Worm (Caenorhabditis elegans) whole organism, young adult: ENCODE data around the gene D1086.10.

Experiments
- B0019.2 ChIP-seq: fragments of 200-800 bp; sonication (Bioruptor generic); conservative IDR thresholded peaks from 2 replicates; pipeline ENCODE4 v1.3.6; 2022; ENCODE audit warnings: missing genetic modification reagents, missing genetic modification characterization, missing compliant biosample characterization
- B0035.1 ChIP-seq: sonication (generic microtip); optimal IDR thresholded peaks from 2 replicates; lab custom pipeline; 2016; ENCODE audit warnings: missing genetic modification characterization, mild to moderate bottlenecking, missing compliant biosample characterization, missing genotype, missing genetic modification reagents
- C06A6.2 ChIP-seq: fragments of 200-800 bp; sonication (Bioruptor generic); conservative IDR thresholded peaks from 2 replicates; pipeline ENCODE4 v1.3.6; 2022; ENCODE audit warnings: missing genetic modification characterization, missing compliant biosample characterization
- D2030.7 ChIP-seq: fragments of 200-800 bp; sonication (Bioruptor generic); IDR thresholded peaks from 2 replicates; pipeline ENCODE4 v1.3.6; 2022; ENCODE audit warnings: missing genetic modification reagents, missing genetic modification characterization, missing compliant biosample characterization
- F33H1.4 ChIP-seq: fragments of 200-800 bp; sonication (Bioruptor generic); IDR thresholded peaks from 2 replicates; pipeline ENCODE4 v1.3.6; 2022; ENCODE audit warnings: missing genetic modification reagents, missing genetic modification characterization, missing compliant biosample characterization
- F52B5.7 ChIP-seq: sonication (generic microtip); optimal IDR thresholded peaks from 2 replicates; lab custom pipeline; 2016; ENCODE audit warnings: mild to moderate bottlenecking, missing genetic modification characterization, missing compliant biosample characterization
- F57A8.1 ChIP-seq: fragments of 200-800 bp; sonication (Bioruptor generic); optimal IDR thresholded peaks from 2 replicates; lab custom pipeline; 2018; ENCODE audit warnings: mild to moderate bottlenecking, missing genetic modification characterization, moderate library complexity, missing compliant biosample characterization
- F57C9.4 ChIP-seq: sonication (generic microtip); optimal IDR thresholded peaks from 2 replicates; lab custom pipeline; 2017; ENCODE audit warnings: mild to moderate bottlenecking, missing genetic modification characterization, missing compliant biosample characterization
- Y56A3A.18 ChIP-seq: fragments of 200-800 bp; sonication (Bioruptor generic); IDR thresholded peaks from 2 replicates; pipeline ENCODE4 v1.3.6; 2022; ENCODE audit warnings: missing genetic modification reagents, missing genetic modification characterization, missing compliant biosample characterization
- ZK185.1 ChIP-seq: sonication (generic microtip); optimal IDR thresholded peaks from 2 replicates; lab custom pipeline; 2016; ENCODE audit warnings: mild to moderate bottlenecking, missing genetic modification characterization, missing compliant biosample characterization; ENCODE audit not compliant: poor library complexity, severe bottlenecking
- attf-6 ChIP-seq: fragments of 200-800 bp; sonication (Bioruptor generic); IDR thresholded peaks from 2 replicates; pipeline ENCODE4 v1.3.6; 2022; ENCODE audit warnings: missing genetic modification reagents, missing genetic modification characterization, missing compliant biosample characterization
- bed-1 ChIP-seq: fragments of 200-800 bp; sonication (Bioruptor generic); IDR thresholded peaks from 2 replicates; pipeline ENCODE4 v1.3.6; 2022; ENCODE audit warnings: missing genetic modification reagents, missing genetic modification characterization, missing compliant biosample characterization
- ccch-3 ChIP-seq: fragments of 200-800 bp; sonication (Bioruptor generic); optimal IDR thresholded peaks from 2 replicates; lab custom pipeline; 2018; ENCODE audit warnings: mild to moderate bottlenecking, missing genetic modification characterization, missing compliant biosample characterization
- cebp-1 ChIP-seq, 2 experiments: fragments of 200-800 bp in 1 of 2; sonication (Bioruptor generic) in 1 of 2; sonication (generic microtip) in 1 of 2; IDR thresholded peaks in 1 of 2; optimal IDR thresholded peaks in 1 of 2; 2 replicates each; pipeline versions ENCODE4 v1.3.6 to Lab custom; 2017 to 2022; ENCODE audit warnings: missing compliant biosample characterization in 2 of 2, missing genetic modification characterization in 2 of 2, mild to moderate bottlenecking in 1 of 2, missing genetic modification reagents in 1 of 2, moderate library complexity in 1 of 2
- ceh-100 ChIP-seq: fragments of 200-800 bp; sonication (Bioruptor generic); IDR thresholded peaks from 2 replicates; pipeline ENCODE4 v1.3.6; 2022; ENCODE audit warnings: missing genetic modification reagents, missing genetic modification characterization, missing compliant biosample characterization
- ceh-58 ChIP-seq: fragments of 200-800 bp; sonication (Bioruptor generic); IDR thresholded peaks from 2 replicates; pipeline ENCODE4 v1.3.6; 2022; ENCODE audit warnings: missing genetic modification characterization, missing compliant biosample characterization
- ceh-79 ChIP-seq: sonication (generic microtip); optimal IDR thresholded peaks from 2 replicates; lab custom pipeline; 2017; ENCODE audit warnings: mild to moderate bottlenecking, missing genetic modification characterization, missing compliant biosample characterization
- ceh-91 ChIP-seq: fragments of 200-800 bp; sonication (Bioruptor generic); IDR thresholded peaks from 2 replicates; pipeline ENCODE4 v1.3.6; 2022; ENCODE audit warnings: missing genetic modification reagents, missing genetic modification characterization, missing compliant biosample characterization
- chd-7 ChIP-seq: sonication (generic microtip); optimal IDR thresholded peaks from 2 replicates; lab custom pipeline; 2016; ENCODE audit warnings: mild to moderate bottlenecking, missing genetic modification characterization, moderate library complexity, missing compliant biosample characterization
- egrh-3 ChIP-seq: fragments of 200-800 bp; sonication (Bioruptor generic); IDR thresholded peaks from 2 replicates; pipeline ENCODE4 v1.3.6; 2022; ENCODE audit warnings: missing genetic modification reagents, missing genetic modification characterization, missing compliant biosample characterization
- ekl-4 ChIP-seq: fragments of 200-800 bp; sonication (Bioruptor generic); IDR thresholded peaks from 2 replicates; pipeline ENCODE4 v1.3.6; 2022; ENCODE audit warnings: missing genetic modification reagents, missing genetic modification characterization, missing compliant biosample characterization
- hmg-20 ChIP-seq: fragments of 200-800 bp; sonication (Bioruptor generic); IDR thresholded peaks from 2 replicates; pipeline ENCODE4 v1.3.6; 2022; ENCODE audit warnings: missing genetic modification reagents, missing genetic modification characterization, missing compliant biosample characterization
- hrde-1 ChIP-seq: sonication (generic microtip); optimal IDR thresholded peaks from 2 replicates; lab custom pipeline; 2016; ENCODE audit warnings: missing genetic modification characterization, mild to moderate bottlenecking, missing compliant biosample characterization, moderate library complexity, missing genotype, missing genetic modification reagents, borderline replicate concordance
- hsf-1 ChIP-seq: fragments of 200-800 bp; sonication (Bioruptor generic); IDR thresholded peaks from 2 replicates; pipeline ENCODE4 v1.3.6; 2022; ENCODE audit warnings: missing genetic modification reagents, missing genetic modification characterization, missing compliant biosample characterization
- let-526 ChIP-seq: fragments of 200-800 bp; sonication (Bioruptor generic); IDR thresholded peaks from 2 replicates; pipeline ENCODE4 v1.3.6; 2022; ENCODE audit warnings: missing genetic modification reagents, missing genetic modification characterization, missing compliant biosample characterization
- lin-26 ChIP-seq: fragments of 200-800 bp; sonication (Bioruptor generic); IDR thresholded peaks from 2 replicates; pipeline ENCODE4 v1.3.6; 2022; ENCODE audit warnings: missing genetic modification reagents, missing genetic modification characterization, missing compliant biosample characterization
- lin-35 ChIP-seq, 3 experiments: fragments of 150-350 bp in 2 of 3; sonication (generic microtip) in 1 of 3; optimal IDR thresholded peaks; 2 replicates each; lab custom pipeline; 2014 to 2018; ENCODE audit warnings: missing biosample characterization in 3 of 3, missing genetic modification characterization in 3 of 3, missing genetic modification reagents in 3 of 3
- lin-40 ChIP-seq: sonication (generic microtip); optimal IDR thresholded peaks from 2 replicates; lab custom pipeline; 2016; ENCODE audit warnings: missing genetic modification characterization, mild to moderate bottlenecking, missing compliant biosample characterization, missing genotype, missing genetic modification reagents
- lin-54 ChIP-seq: fragments of 200-800 bp; sonication (Bioruptor generic); optimal IDR thresholded peaks from 2 replicates; lab custom pipeline; 2018; ENCODE audit warnings: mild to moderate bottlenecking, missing genetic modification characterization, missing compliant biosample characterization
- madf-10 ChIP-seq: sonication (generic microtip); optimal IDR thresholded peaks from 2 replicates; lab custom pipeline; 2016; ENCODE audit warnings: mild to moderate bottlenecking, missing genetic modification characterization, missing compliant biosample characterization
- madf-3 ChIP-seq: fragments of 200-800 bp; sonication (Bioruptor generic); IDR thresholded peaks from 2 replicates; pipeline ENCODE4 v1.3.6; 2022; ENCODE audit warnings: missing genetic modification reagents, missing genetic modification characterization, missing compliant biosample characterization
- madf-6 ChIP-seq: fragments of 200-800 bp; sonication (Bioruptor generic); IDR thresholded peaks from 2 replicates; pipeline ENCODE4 v1.3.6; 2022; ENCODE audit warnings: missing genetic modification reagents, missing genetic modification characterization, missing compliant biosample characterization
- mcd-1 ChIP-seq: fragments of 200-800 bp; sonication (Bioruptor generic); IDR thresholded peaks from 2 replicates; pipeline ENCODE4 v1.3.6; 2022; ENCODE audit warnings: missing genetic modification reagents, missing genetic modification characterization, missing compliant biosample characterization
- nfya-2 ChIP-seq: fragments of 200-800 bp; sonication (Bioruptor generic); IDR thresholded peaks from 2 replicates; pipeline ENCODE4 v1.3.6; 2022; ENCODE audit warnings: missing genetic modification reagents, missing genetic modification characterization, missing compliant biosample characterization
- nhr-27 ChIP-seq: fragments of 200-800 bp; sonication (Bioruptor generic); optimal IDR thresholded peaks from 2 replicates; lab custom pipeline; 2018; ENCODE audit warnings: mild to moderate bottlenecking, missing genetic modification characterization, moderate library complexity, missing compliant biosample characterization
- somi-1 ChIP-seq: fragments of 200-800 bp; sonication (Bioruptor generic); optimal IDR thresholded peaks from 2 replicates; lab custom pipeline; 2018; ENCODE audit warnings: mild to moderate bottlenecking, missing genetic modification characterization, missing compliant biosample characterization
- unc-130 ChIP-seq: sonication (generic microtip); optimal IDR thresholded peaks from 2 replicates; lab custom pipeline; 2016; ENCODE audit warnings: missing genetic modification reagents, missing genetic modification characterization, missing compliant biosample characterization
- zfh-2 ChIP-seq: fragments of 200-800 bp; sonication (Bioruptor generic); conservative IDR thresholded peaks from 2 replicates; pipeline ENCODE4 v1.3.6; 2022; ENCODE audit warnings: missing genetic modification reagents, missing genetic modification characterization, missing compliant biosample characterization
- zim-3 ChIP-seq: sonication (generic microtip); optimal IDR thresholded peaks from 2 replicates; lab custom pipeline; 2017; ENCODE audit warnings: mild to moderate bottlenecking, missing genetic modification characterization, moderate library complexity, missing compliant biosample characterization
- ztf-25 ChIP-seq: fragments of 200-800 bp; sonication (Bioruptor generic); IDR thresholded peaks from 2 replicates; pipeline ENCODE4 v1.3.6; 2022; ENCODE audit warnings: missing genetic modification reagents, missing genetic modification characterization, missing compliant biosample characterization
- ztf-28 ChIP-seq: fragments of 200-800 bp; sonication (Bioruptor generic); IDR thresholded peaks from 2 replicates; pipeline ENCODE4 v1.3.6; 2022; ENCODE audit warnings: missing genetic modification reagents, missing genetic modification characterization, missing compliant biosample characterization
- ztf-3 ChIP-seq: fragments of 200-800 bp; sonication (Bioruptor generic); optimal IDR thresholded peaks from 2 replicates; lab custom pipeline; 2018; ENCODE audit warnings: mild to moderate bottlenecking, missing genetic modification characterization, missing compliant biosample characterization

Gene D1086.10

DNA sequence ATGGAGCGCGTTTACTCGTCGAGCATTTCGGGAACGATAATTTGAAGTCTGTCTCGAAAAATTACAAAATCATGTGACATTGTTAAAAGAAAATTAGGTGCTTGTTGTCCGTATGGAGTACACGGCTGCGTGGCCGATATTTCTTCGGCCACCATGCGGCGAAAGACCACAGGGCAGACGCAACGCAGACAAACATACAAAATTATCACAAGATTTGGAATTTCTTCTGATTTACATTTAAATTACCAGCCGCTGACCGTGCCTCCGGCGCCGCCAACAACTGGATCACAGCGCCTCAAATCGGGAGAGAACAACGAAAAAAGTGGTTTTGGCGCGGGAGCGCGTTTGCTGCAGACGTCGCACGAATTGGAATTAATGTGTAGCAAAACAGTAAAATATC is 27.5 kb upstream of the D1086.10 start (continued):
- TF ChIP-seq cebp-1 (GFP tag; IDR thresholded peaks at IDR 0.05; lab: Robert Waterston, UW) (peak; percentile 87), cebp-1 (tag; optimal IDR thresholded peaks at IDR 0.05; lab: Kevin White, UChicago) (peak; percentile 87), ztf-3 (GFP tag; lab: Kevin White, UChicago) (peak; percentile 73), ekl-4 (peak; percentile 98), ceh-79 (tag; lab: Kevin White, UChicago) (peak; percentile 68), mcd-1 (GFP tag; lab: Robert Waterston, UW) (peak; percentile 99), nfya-2 (0 out of 2 replicates have a peak, but pooled peaks have one; percentile 40), B0019.2 (GFP tag; lab: Robert Waterston, UW) (0 out of 2 replicates have a peak, but pooled peaks have one; percentile 15), let-526 (GFP tag; lab: Robert Waterston, UW) (peak; percentile 98), F33H1.4 (GFP tag; lab: Robert Waterston, UW) (peak; percentile 72), Y56A3A.18 (GFP tag; lab: Robert Waterston, UW) (peak; percentile 93), ceh-58 (GFP tag; lab: Robert Waterston, UW) (0 out of 2 replicates have a peak, but pooled peaks have one; percentile 13), chd-7 (peak; percentile 87), ceh-91 (GFP tag; lab: Robert Waterston, UW) (peak; percentile 77), F57A8.1 (GFP tag; lab: Kevin White, UChicago) (peak; percentile 34), lin-26 (GFP tag; lab: Robert Waterston, UW) (peak; percentile 83), ztf-25 (GFP tag; lab: Robert Waterston, UW) (peak; percentile 77; the same call in 1 of the 2 replicates), egrh-3 (GFP tag; lab: Robert Waterston, UW) (peak; percentile 79; the same call in 1 of the 2 replicates), ccch-3 (GFP tag; lab: Kevin White, UChicago) (peak; percentile 92), hmg-20 (GFP tag; lab: Robert Waterston, UW) (peak; percentile 91), attf-6 (GFP tag; lab: Robert Waterston, UW) (peak; percentile 58), lin-40 (tag; lab: Kevin White, UChicago) (peak; percentile 96), hrde-1 (tag; lab: Kevin White, UChicago) (peak; percentile 8), lin-54 (GFP tag; lab: Kevin White, UChicago) (peak; percentile 92), madf-3 (GFP tag; lab: Robert Waterston, UW) (peak; percentile 94), madf-6 (GFP tag; lab: Robert Waterston, UW) (peak; percentile 85), lin-35 (GFP tag; optimal IDR thresholded peaks at IDR 0.05; lab: Kevin White, UChicago) (peak in 2 of 3 experiments; percentile 29 to 84), F57C9.4 (tag; lab: Kevin White, UChicago) (peak; percentile 87), unc-130 (GFP tag; lab: Kevin White, UChicago) (peak; percentile 60), bed-1 (GFP tag; lab: Robert Waterston, UW) (peak; percentile 97), somi-1 (GFP tag; lab: Kevin White, UChicago) (peak; percentile 84), zfh-2 (GFP tag; lab: Robert Waterston, UW) (peak; percentile 82), D2030.7 (GFP tag; lab: Robert Waterston, UW) (peak; percentile 60), zim-3 (tag; lab: Kevin White, UChicago) (peak; percentile 89), nhr-27 (tag; lab: Kevin White, UChicago) (peak; percentile 75), ceh-100 (peak; percentile 94), ztf-28 (GFP tag; lab: Robert Waterston, UW) (peak; percentile 91), B0035.1 (tag; lab: Kevin White, UChicago) (peak; percentile 62), hsf-1 (peak; percentile 74), madf-10 (tag; lab: Kevin White, UChicago) (peak; percentile 88), C06A6.2 (peak; percentile 97), ZK185.1 (tag; lab: Kevin White, UChicago) (peak; percentile 97), F52B5.7 (peak; percentile 73)
- TF ChIP-seq, all 124 proteins: peak for 89; not testable (repeated sequence) for 35
